Fruit fly (Drosophila melanogaster): ENCODE data around the gene CG31038.

The CG31038 gene

dm6 chr3R:29858806-29859205 is 18.1 kb upstream of the CG31038 start, which contains the start of gene CG7824:
Gene CG7824 (minus strand): TSS chr3R:29858936.
- TF ChIP-seq psq (optimal IDR thresholded peaks at IDR 0.05) = no peak
- no peak for TF ChIP-seq h (optimal IDR thresholded peaks at IDR 0.05)
- TF ChIP-seq ttk (optimal IDR thresholded peaks at IDR 0.05) = no peak
- no peak for TF ChIP-seq insv (optimal IDR thresholded peaks at IDR 0.05)
- TF ChIP-seq Myc (optimal IDR thresholded peaks at IDR 0.05) = no peak
- no peak for TF ChIP-seq Sin3A (optimal IDR thresholded peaks at IDR 0.05)

dm6 chr3R:29859763-29860162 is 17.1 kb upstream of the CG31038 start:
- TF ChIP-seq psq (optimal IDR thresholded peaks at IDR 0.05) = no peak
- TF ChIP-seq insv (optimal IDR thresholded peaks at IDR 0.05) = no peak
- no peak for TF ChIP-seq Sin3A (optimal IDR thresholded peaks at IDR 0.05)
- no peak for TF ChIP-seq h (optimal IDR thresholded peaks at IDR 0.05)
- TF ChIP-seq Myc (optimal IDR thresholded peaks at IDR 0.05) = no peak
- no peak for TF ChIP-seq ttk (optimal IDR thresholded peaks at IDR 0.05)

- TF ChIP-seq h (optimal IDR thresholded peaks at IDR 0.05) = no peak
- no peak for TF ChIP-seq psq (optimal IDR thresholded peaks at IDR 0.05)
- no peak for TF ChIP-seq Myc (optimal IDR thresholded peaks at IDR 0.05)
- TF ChIP-seq insv (optimal IDR thresholded peaks at IDR 0.05) = no peak
- no peak for TF ChIP-seq ttk (optimal IDR thresholded peaks at IDR 0.05)
- no peak for TF ChIP-seq Sin3A (optimal IDR thresholded peaks at IDR 0.05)
Observed at dm6 chr3R:29861432-29862249, 15.2 kb upstream of the CG31038 start, which contains the start of the genes CG15514 and RpS8. Gene CG15514 (minus strand): TSS chr3R:29861494. Gene RpS8 (plus strand): TSS chr3R:29861582.

- TF ChIP-seq Sin3A (optimal IDR thresholded peaks at IDR 0.05) (no peak), ttk (optimal IDR thresholded peaks at IDR 0.05) (peak; percentile 80)
Observed at dm6 chr3R:29862795-29863194, 14.1 kb upstream of the CG31038 start.

- TF ChIP-seq h (optimal IDR thresholded peaks at IDR 0.05) = no peak
- TF ChIP-seq ttk (optimal IDR thresholded peaks at IDR 0.05) = no peak
- TF ChIP-seq Sin3A (optimal IDR thresholded peaks at IDR 0.05) = no peak
- TF ChIP-seq psq (optimal IDR thresholded peaks at IDR 0.05) = no peak
- no peak for TF ChIP-seq Myc (optimal IDR thresholded peaks at IDR 0.05)
Observed at dm6 chr3R:29866706-29867105, 10.2 kb upstream of the CG31038 start.

- no peak for TF ChIP-seq Sin3A (optimal IDR thresholded peaks at IDR 0.05)
- TF ChIP-seq Myc (optimal IDR thresholded peaks at IDR 0.05) = no peak
- no peak for TF ChIP-seq psq (optimal IDR thresholded peaks at IDR 0.05)
- no peak for TF ChIP-seq insv (optimal IDR thresholded peaks at IDR 0.05)
- no peak for TF ChIP-seq h (optimal IDR thresholded peaks at IDR 0.05)
- TF ChIP-seq ttk (optimal IDR thresholded peaks at IDR 0.05) = no peak
Observed at dm6 chr3R:29867470-29867869, 9.4 kb upstream of the CG31038 start.

dm6 chr3R:29867895-29868294 is 9.0 kb upstream of the CG31038 start:
- TF ChIP-seq psq (optimal IDR thresholded peaks at IDR 0.05) = no peak
- no peak for TF ChIP-seq ttk (optimal IDR thresholded peaks at IDR 0.05)
- no peak for TF ChIP-seq insv (optimal IDR thresholded peaks at IDR 0.05)
- no peak for TF ChIP-seq Sin3A (optimal IDR thresholded peaks at IDR 0.05)

- TF ChIP-seq Sin3A (optimal IDR thresholded peaks at IDR 0.05) (no peak), Myc (optimal IDR thresholded peaks at IDR 0.05) (no peak), h (optimal IDR thresholded peaks at IDR 0.05) (no peak), insv (optimal IDR thresholded peaks at IDR 0.05) (no peak), psq (optimal IDR thresholded peaks at IDR 0.05) (no peak), ttk (optimal IDR thresholded peaks at IDR 0.05) (no peak)
Observed at dm6 chr3R:29868676-29869349, 8.0 kb upstream of the CG31038 start, which contains the start of gene Zip99C. Gene Zip99C (minus strand): TSS chr3R:29868895.

- no peak for TF ChIP-seq h (optimal IDR thresholded peaks at IDR 0.05)
- no peak for TF ChIP-seq ttk (optimal IDR thresholded peaks at IDR 0.05)
- TF ChIP-seq insv (optimal IDR thresholded peaks at IDR 0.05) = no peak
- TF ChIP-seq psq (optimal IDR thresholded peaks at IDR 0.05) = no peak
Observed at dm6 chr3R:29869350-29869688, 7.5 kb upstream of the CG31038 start, which contains the start of gene CG34133. Gene CG34133 (plus strand): TSS chr3R:29869365.

- no peak for TF ChIP-seq psq (optimal IDR thresholded peaks at IDR 0.05)
- no peak for TF ChIP-seq Sin3A (optimal IDR thresholded peaks at IDR 0.05)
- no peak for TF ChIP-seq ttk (optimal IDR thresholded peaks at IDR 0.05)
- no peak for TF ChIP-seq Myc (optimal IDR thresholded peaks at IDR 0.05)
- TF ChIP-seq insv (optimal IDR thresholded peaks at IDR 0.05) = no peak
Observed at dm6 chr3R:29875830-29876229, 1.0 kb upstream of the CG31038 start.

- TF ChIP-seq Myc (optimal IDR thresholded peaks at IDR 0.05) (no peak), h (optimal IDR thresholded peaks at IDR 0.05) (no peak), psq (optimal IDR thresholded peaks at IDR 0.05) (no peak), Sin3A (optimal IDR thresholded peaks at IDR 0.05) (no peak), insv (optimal IDR thresholded peaks at IDR 0.05) (no peak), ttk (optimal IDR thresholded peaks at IDR 0.05) (no peak)
Observed at dm6 chr3R:29876232-29876631, 627 bp upstream of the CG31038 start.

- TF ChIP-seq insv (optimal IDR thresholded peaks at IDR 0.05) (no peak), psq (optimal IDR thresholded peaks at IDR 0.05) (no peak)
Observed at dm6 chr3R:29880306-29880705, 3.4 kb downstream of the CG31038 start.

- TF ChIP-seq ttk (optimal IDR thresholded peaks at IDR 0.05) (no peak), psq (optimal IDR thresholded peaks at IDR 0.05) (no peak), insv (optimal IDR thresholded peaks at IDR 0.05) (no peak), Sin3A (optimal IDR thresholded peaks at IDR 0.05) (no peak), h (optimal IDR thresholded peaks at IDR 0.05) (no peak), Myc (optimal IDR thresholded peaks at IDR 0.05) (no peak)
Observed at dm6 chr3R:29891183-29891582, 14.3 kb downstream of the CG31038 start.

Data from Kc167 (cell line).